Worm (Caenorhabditis elegans): ENCODE measurements around the gene syf-2.

ce11 chrIII:7165816-7166229, 3.9 kb upstream of the syf-2 start:
- TF ChIP-seq unc-62 (GFP tag; optimal IDR thresholded peaks at IDR 0.05) (no peak), drap-1 (GFP tag; optimal IDR thresholded peaks at IDR 0.05) (no peak), blmp-1 (tag; optimal IDR thresholded peaks at IDR 0.05) (no peak), nhr-237 (tag; optimal IDR thresholded peaks at IDR 0.05) (no peak), bed-3 (GFP tag; optimal IDR thresholded peaks at IDR 0.05) (no peak), lin-13 (tag; optimal IDR thresholded peaks at IDR 0.05) (no peak), elt-1 (tag; optimal IDR thresholded peaks at IDR 0.05; ENCODE audit: borderline replicate concordance, insufficient read depth) (no peak), pha-4 (tag; optimal IDR thresholded peaks at IDR 0.05) (no peak), nhr-12 (tag; optimal IDR thresholded peaks at IDR 0.05) (no peak)

All from whole organism, mixed stage, embryonic.